Fruit fly (Drosophila melanogaster) whole organism, prepupa: ENCODE measurements around the gene Ifrd1.

Experiments used
- CG11294 ChIP-seq: fragments of 200-800 bp; sonication (Bioruptor generic); IDR thresholded peaks from 2 replicates; pipeline ENCODE4 v1.3.6; 2022; ENCODE audit warnings: missing biosample characterization, missing genetic modification characterization
- Gug ChIP-seq: fragments of 200-800 bp; sonication (Bioruptor generic); IDR thresholded peaks from 2 replicates; pipeline ENCODE4 v1.3.6; 2022; ENCODE audit warnings: missing biosample characterization, missing genetic modification characterization
- Sox102F ChIP-seq: fragments of 200-800 bp; sonication (Bioruptor generic); optimal IDR thresholded peaks from 2 replicates; lab custom pipeline; 2016; ENCODE audit warnings: missing biosample characterization, mild to moderate bottlenecking, missing genetic modification characterization

DNA sequence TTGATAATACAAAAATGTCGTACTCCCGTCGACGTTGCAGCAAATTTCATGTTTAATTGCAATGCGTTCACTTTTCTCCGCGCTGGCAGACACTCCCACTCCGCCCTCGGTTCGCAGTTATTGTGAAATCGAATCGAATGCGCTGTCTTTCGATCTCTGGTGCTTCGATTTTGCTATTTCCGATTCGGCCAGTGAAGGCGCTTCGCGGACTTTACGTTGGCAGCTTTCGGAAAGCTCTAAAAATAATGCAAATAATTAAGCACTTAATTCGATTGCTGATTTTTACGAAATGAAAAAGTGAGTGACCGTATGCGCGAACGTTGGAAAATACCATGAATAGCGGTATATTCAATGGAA lies at the start of gene Ifrd1:
- TF ChIP-seq Sox102F (GFP tag; lab: Kevin White, UChicago) = no peak
- no peak for TF ChIP-seq Gug (GFP tag; lab: Robert Waterston, UW)
- TF ChIP-seq CG11294 (GFP tag; lab: Robert Waterston, UW) = no peak
